Fruit fly (Drosophila melanogaster) whole organism, prepupa: ENCODE measurements around the gene Sfxn2.

Experiments
- CG10631 ChIP-seq: fragments of 200-800 bp; sonication (Bioruptor generic); optimal IDR thresholded peaks from 2 replicates; lab custom pipeline; 2016; ENCODE audit warnings: missing biosample characterization, missing genetic modification characterization
- CG15336 ChIP-seq: fragments of 200-800 bp; sonication (Bioruptor generic); IDR thresholded peaks from 2 replicates; pipeline ENCODE4 v1.3.6; 2022; ENCODE audit warnings: missing biosample characterization, missing genetic modification characterization
- CG16779 ChIP-seq: fragments of 200-800 bp; sonication (Bioruptor generic); optimal IDR thresholded peaks from 3 replicates; lab custom pipeline; 2017; ENCODE audit warnings: missing biosample characterization, mild to moderate bottlenecking, missing genetic modification characterization
- CG3032 ChIP-seq: fragments of 200-800 bp; optimal IDR thresholded peaks from 2 replicates; lab custom pipeline; 2019; ENCODE audit warnings: missing biosample characterization, mild to moderate bottlenecking, missing genetic modification characterization, moderate library complexity
- CG4318 ChIP-seq: fragments of 200-800 bp; sonication (Bioruptor generic); optimal IDR thresholded peaks from 3 replicates; lab custom pipeline; 2017; ENCODE audit warnings: missing biosample characterization, mild to moderate bottlenecking, missing genetic modification characterization
- CG8119 ChIP-seq: fragments of 200-800 bp; sonication (Bioruptor generic); IDR thresholded peaks from 3 replicates; pipeline ENCODE4 v1.3.6; 2022; ENCODE audit warnings: missing biosample characterization, missing genetic modification characterization
- Gug ChIP-seq: fragments of 200-800 bp; sonication (Bioruptor generic); IDR thresholded peaks from 2 replicates; pipeline ENCODE4 v1.3.6; 2022; ENCODE audit warnings: missing biosample characterization, missing genetic modification characterization
- Hr38 ChIP-seq: sonication (Bioruptor generic); optimal IDR thresholded peaks from 2 replicates; lab custom pipeline; 2016; ENCODE audit warnings: missing biosample characterization, missing genetic modification characterization
- Met ChIP-seq: fragments of 200-800 bp; sonication (Bioruptor generic); optimal IDR thresholded peaks from 3 replicates; lab custom pipeline; 2016; ENCODE audit warnings: missing biosample characterization, missing genetic modification characterization
- OdsH ChIP-seq: fragments of 200-800 bp; sonication (Bioruptor generic); optimal IDR thresholded peaks from 3 replicates; lab custom pipeline; 2016; ENCODE audit warnings: missing biosample characterization, missing genetic modification characterization
- Sox102F ChIP-seq: fragments of 200-800 bp; sonication (Bioruptor generic); optimal IDR thresholded peaks from 2 replicates; lab custom pipeline; 2016; ENCODE audit warnings: missing biosample characterization, mild to moderate bottlenecking, missing genetic modification characterization
- pdm3 ChIP-seq: fragments of 200-800 bp; sonication (Bioruptor generic); optimal IDR thresholded peaks from 3 replicates; lab custom pipeline; 2016; ENCODE audit warnings: missing biosample characterization, missing genetic modification characterization
- vri ChIP-seq: fragments of 200-800 bp; sonication (Bioruptor generic); optimal IDR thresholded peaks from 3 replicates; lab custom pipeline; 2016; ENCODE audit warnings: missing biosample characterization, mild to moderate bottlenecking, missing genetic modification characterization

dm6 chr3L:19073909-19074239 lies 10.9 kb downstream of the Sfxn2 start:
- TF ChIP-seq CG15336 (GFP tag; lab: Robert Waterston, UW) = no peak
- TF ChIP-seq pdm3 (GFP tag; lab: Kevin White, UChicago) = no peak
- no peak for TF ChIP-seq CG3032 (tag; lab: Kevin White, UChicago)
- TF ChIP-seq CG16779 (tag; lab: Kevin White, UChicago) = no peak
- no peak for TF ChIP-seq CG10631 (GFP tag; lab: Kevin White, UChicago)
- TF ChIP-seq OdsH (GFP tag; lab: Kevin White, UChicago) = no peak
- TF ChIP-seq CG4318 (GFP tag; lab: Kevin White, UChicago) = no peak
- TF ChIP-seq Sox102F (GFP tag; lab: Kevin White, UChicago) = no peak
- no peak for TF ChIP-seq Met (GFP tag; lab: Kevin White, UChicago)
- 0 out of 3 replicates have a peak, but pooled peaks have one; percentile 14 for TF ChIP-seq CG8119 (GFP tag; lab: Robert Waterston, UW)
- no peak for TF ChIP-seq Gug (GFP tag; lab: Robert Waterston, UW)
- TF ChIP-seq Hr38 (GFP tag; lab: Kevin White, UChicago) = no peak
- TF ChIP-seq vri = no peak
